Fruit fly (Drosophila melanogaster) whole organism, embryonic: ENCODE results near the gene CG33269.

Experiments
- ATbp ChIP-seq: fragments of 200-800 bp; sonication (Bioruptor generic); optimal IDR thresholded peaks from 2 replicates; lab custom pipeline; 2017; ENCODE audit warnings: missing biosample characterization, mild to moderate bottlenecking, missing genetic modification characterization, missing genetic modification reagents
- CG11093 ChIP-seq: fragments of 200-800 bp; sonication (Bioruptor generic); IDR thresholded peaks from 3 replicates; pipeline ENCODE4 v1.3.6; 2022; ENCODE audit warnings: missing biosample characterization, missing genetic modification characterization
- CG1233 ChIP-seq: fragments of 200-800 bp; sonication (Bioruptor generic); optimal IDR thresholded peaks from 4 replicates; lab custom pipeline; 2018; ENCODE audit warnings: missing biosample characterization, mild to moderate bottlenecking, missing genetic modification characterization
- CG12391 ChIP-seq: fragments of 200-800 bp; sonication (Bioruptor generic); optimal IDR thresholded peaks from 3 replicates; lab custom pipeline; 2018; ENCODE audit warnings: missing biosample characterization, mild to moderate bottlenecking, missing genetic modification characterization, moderate library complexity
- CG14441 ChIP-seq: fragments of 200-800 bp; sonication (Bioruptor generic); IDR thresholded peaks from 2 replicates; pipeline ENCODE4 v1.3.6; 2022; ENCODE audit warnings: missing biosample characterization, missing genetic modification characterization
- CG14667 ChIP-seq: fragments of 200-800 bp; sonication (Bioruptor generic); IDR thresholded peaks from 2 replicates; pipeline ENCODE4 v1.3.6; 2022; ENCODE audit warnings: missing biosample characterization, missing genetic modification characterization
- CG15479 ChIP-seq: fragments of 200-800 bp; sonication (Bioruptor generic); optimal IDR thresholded peaks from 3 replicates; lab custom pipeline; 2019; ENCODE audit warnings: missing biosample characterization, mild to moderate bottlenecking, missing genetic modification characterization, moderate library complexity
- CG17186 ChIP-seq: fragments of 200-800 bp; sonication (Bioruptor generic); optimal IDR thresholded peaks from 3 replicates; lab custom pipeline; 2017; ENCODE audit warnings: missing biosample characterization, missing genetic modification reagents, missing genetic modification characterization
- CG17359 ChIP-seq: fragments of 200-800 bp; sonication (Bioruptor generic); optimal IDR thresholded peaks from 3 replicates; lab custom pipeline; 2018; ENCODE audit warnings: missing biosample characterization, mild to moderate bottlenecking, missing genetic modification characterization, moderate library complexity
- CG2116 ChIP-seq: fragments of 200-800 bp; sonication (Bioruptor generic); optimal IDR thresholded peaks from 3 replicates; lab custom pipeline; 2018; ENCODE audit warnings: missing biosample characterization, mild to moderate bottlenecking, missing genetic modification characterization
- CG31441 ChIP-seq: fragments of 200-800 bp; sonication (Bioruptor generic); IDR thresholded peaks from 2 replicates; pipeline ENCODE4 v1.3.6; 2022; ENCODE audit warnings: missing biosample characterization, missing genetic modification characterization
- CG6683 ChIP-seq: fragments of 200-800 bp; sonication (Bioruptor generic); optimal IDR thresholded peaks from 2 replicates; lab custom pipeline; 2017; ENCODE audit warnings: missing biosample characterization, mild to moderate bottlenecking, missing genetic modification characterization, missing genetic modification reagents
- CG8359 ChIP-seq: fragments of 200-800 bp; sonication (Bioruptor generic); optimal IDR thresholded peaks from 2 replicates; lab custom pipeline; 2017; ENCODE audit warnings: missing biosample characterization, mild to moderate bottlenecking, missing genetic modification characterization, borderline replicate concordance
- CG8765 ChIP-seq: fragments of 200-800 bp; sonication (Bioruptor generic); IDR thresholded peaks from 2 replicates; pipeline ENCODE4 v1.3.6; 2022; ENCODE audit warnings: missing biosample characterization, missing genetic modification characterization
- CG9215 ChIP-seq: fragments of 200-800 bp; sonication (Bioruptor generic); IDR thresholded peaks from 2 replicates; pipeline ENCODE4 v1.3.6; 2022; ENCODE audit warnings: missing biosample characterization, missing genetic modification characterization
- CG9797 ChIP-seq: fragments of 200-800 bp; sonication (Bioruptor generic); optimal IDR thresholded peaks from 3 replicates; lab custom pipeline; 2018; ENCODE audit warnings: missing biosample characterization, mild to moderate bottlenecking, missing genetic modification characterization
- CTCF ChIP-seq: fragments of 200-800 bp; sonication (Bioruptor generic); optimal IDR thresholded peaks from 2 replicates; lab custom pipeline; 2017; ENCODE audit warnings: missing biosample characterization, mild to moderate bottlenecking, missing genetic modification characterization, moderate library complexity
- Dip3 ChIP-seq: fragments of 200-800 bp; sonication (Bioruptor generic); optimal IDR thresholded peaks from 3 replicates; lab custom pipeline; 2016; ENCODE audit warnings: missing biosample characterization, missing genetic modification characterization
- Doc3 ChIP-seq: fragments of 200-800 bp; sonication (Bioruptor generic); IDR thresholded peaks from 3 replicates; pipeline ENCODE4 v1.3.6; 2022; ENCODE audit warnings: missing biosample characterization, missing genetic modification characterization; ENCODE audit not compliant: partially characterized antibody
- Dref ChIP-seq: fragments of 200-800 bp; sonication (Bioruptor generic); IDR thresholded peaks from 2 replicates; pipeline ENCODE4 v1.3.6; 2022; ENCODE audit warnings: missing biosample characterization, missing genetic modification characterization
- GATAe ChIP-seq: fragments of 200-800 bp; sonication (Bioruptor generic); conservative IDR thresholded peaks from 2 replicates; pipeline ENCODE4 v1.3.6; 2022; ENCODE audit warnings: missing biosample characterization, missing genetic modification characterization
- HLH4C ChIP-seq: fragments of 200-800 bp; sonication (Bioruptor generic); IDR thresholded peaks from 3 replicates; pipeline ENCODE4 v1.3.6; 2022; ENCODE audit warnings: missing biosample characterization, missing genetic modification characterization; ENCODE audit not compliant: partially characterized antibody
- Hr51 ChIP-seq, 2 experiments: fragments of 200-800 bp; sonication (Bioruptor generic); optimal IDR thresholded peaks; 2 replicates in 1 of 2; 3 replicates in 1 of 2; lab custom pipeline; 2016 to 2018; ENCODE audit warnings: missing biosample characterization in 2 of 2, missing genetic modification characterization in 2 of 2, mild to moderate bottlenecking in 1 of 2, moderate library complexity in 1 of 2
- Med ChIP-seq: fragments of 200-800 bp; sonication (Bioruptor generic); peaks from one replicate; lab custom pipeline; 2016; ENCODE audit warnings: missing biosample characterization, missing genetic modification characterization, mild to moderate bottlenecking, inconsistent platforms, moderate library complexity
- Myb ChIP-seq: fragments of 200-800 bp; sonication (Bioruptor generic); optimal IDR thresholded peaks from 2 replicates; lab custom pipeline; 2016; ENCODE audit warnings: missing biosample characterization, missing genetic modification characterization
- Nf-YC ChIP-seq: fragments of 200-800 bp; optimal IDR thresholded peaks from 3 replicates; lab custom pipeline; 2019; ENCODE audit warnings: missing biosample characterization, mild to moderate bottlenecking, missing genetic modification characterization, moderate library complexity
- Sox100B ChIP-seq: fragments of 200-800 bp; sonication (Bioruptor generic); optimal IDR thresholded peaks from 3 replicates; lab custom pipeline; 2018; ENCODE audit warnings: missing biosample characterization, mild to moderate bottlenecking, missing genetic modification characterization
- Stat92E ChIP-seq, 3 experiments: fragments of >200 bp in 2 of 3; fragments of 200-800 bp in 1 of 3; sonication (Bioruptor generic) in 1 of 3; optimal IDR thresholded peaks; 2 replicates each; lab custom pipeline; 2017 to 2019; ENCODE audit warnings: missing biosample characterization in 3 of 3, missing genetic modification characterization in 3 of 3, mild to moderate bottlenecking in 1 of 3, moderate library complexity in 1 of 3
- Tbp ChIP-seq: fragments of >200 bp; optimal IDR thresholded peaks from 2 replicates; lab custom pipeline; 2018; ENCODE audit warnings: missing biosample characterization, missing genetic modification characterization
- YL-1 ChIP-seq: fragments of 200-800 bp; sonication (Bioruptor generic); optimal IDR thresholded peaks from 3 replicates; lab custom pipeline; 2017; ENCODE audit warnings: missing biosample characterization, mild to moderate bottlenecking, missing genetic modification characterization
- ase ChIP-seq: fragments of 200-800 bp; sonication (Bioruptor generic); IDR thresholded peaks from 3 replicates; pipeline ENCODE4 v1.3.6; 2022; ENCODE audit warnings: missing biosample characterization, missing genetic modification characterization
- bowl ChIP-seq: fragments of 200-800 bp; sonication (Bioruptor generic); IDR thresholded peaks from 2 replicates; pipeline ENCODE4 v1.3.6; 2022; ENCODE audit warnings: missing biosample characterization, missing genetic modification characterization
- cad ChIP-seq: fragments of >200 bp; optimal IDR thresholded peaks from 2 replicates; lab custom pipeline; 2017; ENCODE audit warnings: missing biosample characterization, missing genetic modification characterization
- cas ChIP-seq: fragments of 200-800 bp; sonication (Bioruptor generic); IDR thresholded peaks from 2 replicates; pipeline ENCODE4 v1.3.6; 2022; ENCODE audit warnings: missing biosample characterization, missing genetic modification characterization
- chif ChIP-seq, 2 experiments: fragments of 200-800 bp; sonication (Bioruptor generic); optimal IDR thresholded peaks; 3 replicates each; lab custom pipeline; 2016; ENCODE audit warnings: missing biosample characterization in 2 of 2, missing genetic modification characterization in 2 of 2
- danr ChIP-seq: fragments of 200-800 bp; sonication (Bioruptor generic); IDR thresholded peaks from 2 replicates; pipeline ENCODE4 v1.3.6; 2022; ENCODE audit warnings: missing biosample characterization, missing genetic modification characterization
- dm ChIP-seq: fragments of 200-800 bp; sonication (Bioruptor generic); optimal IDR thresholded peaks from 3 replicates; lab custom pipeline; 2016; ENCODE audit warnings: missing biosample characterization, missing genetic modification characterization
- eve ChIP-seq, 2 experiments: fragments of >200 bp; optimal IDR thresholded peaks; 2 replicates each; lab custom pipeline; 2017; ENCODE audit warnings: missing biosample characterization in 2 of 2, missing genetic modification characterization in 2 of 2
- exex ChIP-seq: fragments of 200-800 bp; sonication (Bioruptor generic); optimal IDR thresholded peaks from 4 replicates; lab custom pipeline; 2018; ENCODE audit warnings: missing biosample characterization, mild to moderate bottlenecking, missing genetic modification characterization, moderate library complexity
- fd3F ChIP-seq: fragments of 200-800 bp; sonication (Bioruptor generic); optimal IDR thresholded peaks from 2 replicates; lab custom pipeline; 2018; ENCODE audit warnings: missing biosample characterization, mild to moderate bottlenecking, missing genetic modification characterization, moderate library complexity
- gcm ChIP-seq: fragments of 200-800 bp; sonication (Bioruptor generic); optimal IDR thresholded peaks from 2 replicates; lab custom pipeline; 2019; ENCODE audit warnings: missing biosample characterization, mild to moderate bottlenecking, missing genetic modification characterization, moderate library complexity
- gro ChIP-seq: fragments of 200-800 bp; sonication (Bioruptor generic); optimal IDR thresholded peaks from 2 replicates; lab custom pipeline; 2016; ENCODE audit warnings: missing biosample characterization, missing genetic modification characterization
- gsb ChIP-seq: fragments of 200-800 bp; sonication (Bioruptor generic); IDR thresholded peaks from 2 replicates; pipeline ENCODE4 v1.3.6; 2022; ENCODE audit warnings: missing biosample characterization, missing genetic modification characterization
- luna ChIP-seq: fragments of 200-800 bp; sonication (Bioruptor generic); optimal IDR thresholded peaks from 2 replicates; lab custom pipeline; 2016; ENCODE audit warnings: missing biosample characterization, missing genetic modification characterization
- mld ChIP-seq: fragments of 200-800 bp; sonication (Bioruptor generic); IDR thresholded peaks from 3 replicates; pipeline ENCODE4 v1.3.6; 2022; ENCODE audit warnings: missing biosample characterization, missing genetic modification characterization; ENCODE audit not compliant: partially characterized antibody
- p53 ChIP-seq: fragments of 200-800 bp; sonication (Bioruptor generic); optimal IDR thresholded peaks from 2 replicates; lab custom pipeline; 2016; ENCODE audit warnings: missing biosample characterization, missing genetic modification characterization
- psq ChIP-seq: fragments of 200-800 bp; sonication (Bioruptor generic); optimal IDR thresholded peaks from 2 replicates; lab custom pipeline; 2017; ENCODE audit warnings: missing biosample characterization, missing genetic modification characterization
- seq ChIP-seq: fragments of 200-800 bp; sonication (Bioruptor generic); IDR thresholded peaks from 2 replicates; pipeline ENCODE4 v1.3.6; 2022; ENCODE audit warnings: missing biosample characterization, missing genetic modification characterization
- tio ChIP-seq: fragments of 200-800 bp; sonication (Bioruptor generic); optimal IDR thresholded peaks from 2 replicates; lab custom pipeline; 2017; ENCODE audit warnings: missing biosample characterization, missing genetic modification characterization, inconsistent platforms

Gene CG33269

dm6 chr3L:11561946-11562760, 19.8 kb downstream of the CG33269 start, which contains the start of the genes CG7394 and Mob2 (continued):
- TF ChIP-seq exex (tag; lab: Kevin White, UChicago) (peak; percentile 68), Dip3 (peak; percentile 89), gsb (GFP tag; lab: Robert Waterston, UW) (peak; percentile 85), Med (GFP tag; lab: Kevin White, UChicago) (peak; percentile 98), psq (GFP tag; lab: Kevin White, UChicago) (peak; percentile 64), danr (GFP tag; lab: Robert Waterston, UW) (peak; percentile 44), Nf-YC (tag; lab: Kevin White, UChicago) (peak; percentile 76), cas (peak; percentile 68), Hr51 (GFP tag; optimal IDR thresholded peaks at IDR 0.05; lab: Kevin White, UChicago) (peak; percentile 88 to 92), CG6683 (GFP tag; lab: Kevin White, UChicago) (peak; percentile 63), CG9215 (GFP tag; lab: Robert Waterston, UW) (peak; percentile 86), Doc3 (GFP tag; lab: Robert Waterston, UW) (peak; percentile 93), seq (GFP tag; lab: Robert Waterston, UW) (peak; percentile 85), YL-1 (GFP tag; lab: Kevin White, UChicago) (peak; percentile 64), chif (GFP tag; optimal IDR thresholded peaks at IDR 0.05; lab: Kevin White, UChicago) (peak; percentile 77 to 84), CG17359 (tag; lab: Kevin White, UChicago) (peak; percentile 88), gcm (GFP tag; lab: Kevin White, UChicago) (peak; percentile 74), CG11093 (peak; percentile 86; the same call in 2 of the 3 replicates), CG31441 (GFP tag; lab: Robert Waterston, UW) (peak; percentile 84), GATAe (GFP tag; lab: Robert Waterston, UW) (peak; percentile 64), luna (GFP tag; lab: Kevin White, UChicago) (peak; percentile 63), CG15479 (peak; percentile 12), bowl (GFP tag; lab: Robert Waterston, UW) (peak; percentile 80), ATbp (GFP tag; lab: Kevin White, UChicago) (peak; percentile 74), Tbp (GFP tag; lab: Kevin White, UChicago) (no peak), cad (GFP tag; lab: Kevin White, UChicago) (no peak), ase (GFP tag; lab: Robert Waterston, UW) (peak; percentile 81), CTCF (GFP tag; lab: Kevin White, UChicago) (peak; percentile 4), HLH4C (GFP tag; lab: Robert Waterston, UW) (peak; percentile 93), CG8359 (peak; percentile 38), CG1233 (GFP tag; lab: Kevin White, UChicago) (peak; percentile 80), Stat92E (GFP tag; optimal IDR thresholded peaks at IDR 0.05; lab: Kevin White, UChicago) (peak in 2 of 3 experiments; percentile 14 to 83), mld (0 out of 3 replicates have a peak, but pooled peaks have one; percentile 71), p53 (GFP tag; lab: Kevin White, UChicago) (peak; percentile 20), Myb (GFP tag; lab: Kevin White, UChicago) (peak; percentile 59), gro (peak; percentile 80), CG14441 (GFP tag; lab: Robert Waterston, UW) (peak; percentile 88), CG9797 (GFP tag; lab: Kevin White, UChicago) (peak; percentile 60), fd3F (peak; percentile 90), Dref (GFP tag; lab: Robert Waterston, UW) (peak; percentile 75), eve (GFP tag; optimal IDR thresholded peaks at IDR 0.05; lab: Kevin White, UChicago) (peak; percentile 30 to 95), tio (GFP tag; lab: Kevin White, UChicago) (peak; percentile 87), dm (peak; percentile 67), Sox100B (GFP tag; lab: Kevin White, UChicago) (peak; percentile 79), CG12391 (tag; lab: Kevin White, UChicago) (peak; percentile 96), CG14667 (peak; percentile 81), CG8765 (GFP tag; lab: Robert Waterston, UW) (peak; percentile 70), CG2116 (peak; percentile 92), CG17186 (GFP tag; lab: Kevin White, UChicago) (peak; percentile 97)
